Worm (Caenorhabditis elegans): ENCODE data around the gene C07B5.6.

DNA sequence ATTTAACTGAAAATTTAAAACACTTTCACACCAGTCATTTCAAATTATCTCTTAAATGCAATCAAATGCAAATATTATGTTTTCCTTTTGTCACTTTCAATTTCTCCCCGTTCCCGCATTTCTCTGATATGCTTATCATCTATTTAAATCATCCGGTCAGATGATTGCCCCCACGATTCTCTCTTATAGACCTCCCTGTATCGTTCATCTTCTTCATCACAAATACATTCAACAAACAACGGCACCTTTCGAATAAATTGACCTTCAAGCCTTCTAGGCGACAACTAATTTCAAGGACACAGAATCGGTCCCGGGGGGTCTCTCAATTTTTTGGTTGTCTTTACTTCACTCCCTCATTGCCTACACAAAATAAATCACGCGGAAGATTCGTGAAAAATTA lies 30.1 kb downstream of the C07B5.6 start:
- no peak for TF ChIP-seq unc-39 (tag; optimal IDR thresholded peaks at IDR 0.05)
- no peak for TF ChIP-seq ces-1 (GFP tag; optimal IDR thresholded peaks at IDR 0.05)
- no peak for TF ChIP-seq elt-3 (tag; optimal IDR thresholded peaks at IDR 0.05)
- TF ChIP-seq nhr-28 (tag; optimal IDR thresholded peaks at IDR 0.05): no peak
- TF ChIP-seq lsy-2 (tag; optimal IDR thresholded peaks at IDR 0.05): no peak
- peak; percentile 88 for TF ChIP-seq blmp-1 (tag; optimal IDR thresholded peaks at IDR 0.05)
- no peak for TF ChIP-seq mab-5 (tag; optimal IDR thresholded peaks at IDR 0.05)
- TF ChIP-seq elt-1 (tag; optimal IDR thresholded peaks at IDR 0.05; ENCODE audit: borderline replicate concordance, insufficient read depth): peak; percentile 70
- no peak for TF ChIP-seq unc-62 (GFP tag; optimal IDR thresholded peaks at IDR 0.05)
- TF ChIP-seq snpc-4 (tag; optimal IDR thresholded peaks at IDR 0.05): no peak
- TF ChIP-seq hlh-1 (tag; optimal IDR thresholded peaks at IDR 0.05): no peak
- TF ChIP-seq unc-120 (tag; optimal IDR thresholded peaks at IDR 0.05; ENCODE audit: poor library complexity, severe bottlenecking): no peak
- TF ChIP-seq nhr-237 (tag; optimal IDR thresholded peaks at IDR 0.05): no peak
- TF ChIP-seq lin-13 (tag; optimal IDR thresholded peaks at IDR 0.05): no peak
